Worm (Caenorhabditis elegans): Measurements from ENCODE around the gene C07C7.1.

C07C7.1 gene

DNA sequence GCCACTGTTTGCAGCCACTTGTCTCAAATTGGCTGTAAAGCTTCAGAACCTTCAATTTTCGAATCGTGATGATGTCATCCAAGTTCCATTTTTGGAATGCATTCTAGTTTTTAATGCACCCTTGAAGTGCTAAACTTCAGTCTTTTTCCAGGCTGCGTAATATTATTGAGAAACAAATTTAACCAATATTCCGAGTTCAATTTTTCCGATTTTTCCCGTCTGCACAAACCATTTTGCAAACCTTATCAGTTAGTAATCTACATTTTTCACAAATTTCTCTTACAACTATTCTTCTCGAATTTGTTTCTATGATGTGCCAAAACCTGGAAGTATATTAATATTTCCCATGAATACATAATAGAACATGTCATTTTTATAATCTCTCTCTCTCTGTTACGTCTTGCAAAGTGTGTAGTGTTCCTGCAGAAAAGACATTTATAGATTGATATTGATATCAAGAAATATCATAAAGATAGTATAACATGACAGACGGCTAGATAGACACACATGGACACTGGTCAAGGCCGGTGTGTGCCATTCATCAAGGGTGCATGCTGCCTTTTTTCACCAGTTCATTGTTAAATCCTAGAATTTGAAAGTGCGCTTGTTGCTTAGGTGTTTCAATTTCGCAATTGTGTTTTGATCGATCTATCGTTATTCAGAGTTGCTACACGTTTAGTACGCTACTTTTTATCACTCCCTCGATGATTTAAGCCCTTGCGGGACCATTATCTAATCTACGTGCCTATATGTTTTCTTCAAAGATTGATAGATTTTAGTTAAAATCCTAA is 14.7 kb downstream of the C07C7.1 start:
- no peak for TF ChIP-seq ref-1 (GFP tag; conservative IDR thresholded peaks at IDR 0.05)
- TF ChIP-seq flt-1 (GFP tag; IDR thresholded peaks at IDR 0.05): no peak

DNA sequence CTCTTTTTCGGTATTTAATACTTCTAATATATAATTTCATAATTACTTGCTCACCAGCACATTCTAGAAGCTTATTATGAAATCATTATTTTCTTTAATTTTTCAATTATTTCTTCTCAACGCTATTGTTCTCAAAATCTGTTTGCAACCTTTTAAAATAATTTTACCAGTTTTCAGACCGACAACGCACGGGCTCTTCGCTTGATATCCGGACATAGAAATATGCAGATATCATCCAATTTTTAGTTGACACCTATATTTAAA is 15.2 kb downstream of the C07C7.1 start, which contains the start of gene wnk-1:
wnk-1 (plus strand) TSS at position 165 of the 264 bp plus-strand sequence.
- TF ChIP-seq ztf-23 (GFP tag; IDR thresholded peaks at IDR 0.05) (no peak), ztf-29 (GFP tag; IDR thresholded peaks at IDR 0.05) (no peak), klf-2 (GFP tag; conservative IDR thresholded peaks at IDR 0.05) (no peak)

DNA sequence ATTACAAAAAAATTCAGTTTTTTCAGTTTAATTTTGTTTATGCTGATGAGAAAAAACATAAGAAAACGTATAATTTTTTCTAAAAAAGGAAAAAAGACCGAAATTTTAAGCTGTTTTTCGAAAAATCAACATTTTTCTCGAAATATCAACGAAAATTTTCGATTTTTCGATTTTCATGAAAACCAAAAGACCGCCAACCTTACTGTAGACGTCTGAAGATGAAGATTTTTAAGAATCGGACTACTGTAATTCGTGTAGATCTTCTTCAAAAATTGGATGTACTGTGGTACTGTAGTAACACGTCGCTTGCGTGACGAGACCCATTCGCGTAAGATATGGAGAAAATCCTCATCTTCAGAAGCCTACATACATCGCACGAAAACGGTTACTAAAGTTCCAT is 26.2 kb downstream of the C07C7.1 start:
- TF ChIP-seq flt-1 (GFP tag; IDR thresholded peaks at IDR 0.05): no peak
- no peak for TF ChIP-seq ztf-29 (GFP tag; IDR thresholded peaks at IDR 0.05)
- no peak for TF ChIP-seq ref-1 (GFP tag; conservative IDR thresholded peaks at IDR 0.05)
- no peak for TF ChIP-seq cog-1 (tag; optimal IDR thresholded peaks at IDR 0.05)
- no peak for TF ChIP-seq med-1 (GFP tag; optimal IDR thresholded peaks at IDR 0.05; ENCODE audit: insufficient read depth)
- TF ChIP-seq ztf-23 (GFP tag; IDR thresholded peaks at IDR 0.05): no peak
- no peak for TF ChIP-seq tab-1 (GFP tag; IDR thresholded peaks at IDR 0.05)
- no peak for TF ChIP-seq T22C8.4 (GFP tag; IDR thresholded peaks at IDR 0.05)
- no peak for TF ChIP-seq klf-2 (GFP tag; conservative IDR thresholded peaks at IDR 0.05)

DNA sequence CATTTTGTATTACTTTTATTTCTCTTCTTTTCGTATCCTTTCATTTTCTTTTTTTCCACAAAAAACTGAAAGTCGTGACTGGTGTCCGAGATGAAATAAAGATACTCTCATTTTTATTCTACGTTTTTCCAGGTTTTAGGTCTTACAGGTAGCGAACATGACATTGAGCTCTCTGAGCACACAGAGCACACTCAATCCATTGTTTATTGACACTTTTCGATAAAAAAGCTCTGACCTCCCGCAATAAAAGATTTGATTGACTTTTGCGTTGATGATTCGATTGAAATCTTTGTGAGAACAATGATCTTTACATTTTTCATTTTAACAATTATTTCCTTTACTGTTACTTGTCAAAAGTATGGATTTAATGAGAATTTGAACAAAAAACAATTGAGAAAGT is 27.5 kb downstream of the C07C7.1 start, which contains the start of gene C46C2.6:
C46C2.6 (plus strand) TSS at position 301 of the 400 bp plus-strand sequence.
- no peak for TF ChIP-seq T22C8.4 (GFP tag; IDR thresholded peaks at IDR 0.05)
- TF ChIP-seq tab-1 (GFP tag; IDR thresholded peaks at IDR 0.05): no peak
- no peak for TF ChIP-seq ztf-29 (GFP tag; IDR thresholded peaks at IDR 0.05)
- no peak for TF ChIP-seq klf-2 (GFP tag; conservative IDR thresholded peaks at IDR 0.05)
- TF ChIP-seq med-1 (GFP tag; optimal IDR thresholded peaks at IDR 0.05; ENCODE audit: insufficient read depth): no peak
- TF ChIP-seq cog-1 (tag; optimal IDR thresholded peaks at IDR 0.05): no peak
- no peak for TF ChIP-seq ztf-23 (GFP tag; IDR thresholded peaks at IDR 0.05)
- TF ChIP-seq flt-1 (GFP tag; IDR thresholded peaks at IDR 0.05): no peak

DNA sequence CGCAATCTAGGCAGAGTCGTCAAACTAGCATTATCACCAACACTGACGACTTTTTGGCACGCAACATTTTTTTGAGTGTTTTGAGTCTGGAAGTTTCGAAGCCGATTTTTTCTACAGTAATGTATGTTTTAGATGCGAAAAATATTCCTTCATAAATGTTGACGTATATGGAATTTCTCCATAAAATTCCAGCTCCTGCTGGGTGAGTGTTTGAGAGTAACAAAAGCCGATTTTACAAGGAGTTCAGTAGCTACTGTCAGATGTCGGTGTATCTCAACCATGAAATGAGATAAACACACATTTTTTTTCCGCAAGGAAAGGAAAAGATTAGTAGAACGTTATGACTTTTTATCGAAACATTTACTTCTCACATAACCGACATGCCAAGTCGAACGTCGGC is 30.2 kb downstream of the C07C7.1 start:
- TF ChIP-seq cog-1 (tag; optimal IDR thresholded peaks at IDR 0.05) (no peak), med-1 (GFP tag; optimal IDR thresholded peaks at IDR 0.05; ENCODE audit: insufficient read depth) (no peak), tab-1 (GFP tag; IDR thresholded peaks at IDR 0.05) (no peak), klf-2 (GFP tag; conservative IDR thresholded peaks at IDR 0.05) (no peak), flt-1 (GFP tag; IDR thresholded peaks at IDR 0.05) (no peak), ref-1 (GFP tag; conservative IDR thresholded peaks at IDR 0.05) (no peak)

DNA sequence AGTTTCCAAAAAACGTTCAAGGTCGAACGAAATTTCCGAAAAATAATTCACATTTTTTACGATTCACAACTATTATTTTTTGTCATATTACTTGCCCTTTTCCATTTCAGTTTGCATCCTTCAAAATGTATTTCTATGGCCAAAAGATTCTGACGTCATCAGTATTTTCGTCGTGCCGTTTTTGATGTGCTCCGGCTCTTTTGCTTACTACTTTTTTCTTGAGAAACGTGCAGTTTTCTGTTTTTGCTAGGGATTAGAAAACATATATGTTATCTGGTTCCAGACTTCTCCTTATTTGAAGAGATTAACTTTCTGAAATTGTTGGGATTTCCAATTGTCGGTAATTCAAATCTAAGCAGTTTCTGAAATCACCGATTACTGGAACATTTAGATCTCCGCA is 31.2 kb downstream of the C07C7.1 start:
- TF ChIP-seq med-1 (GFP tag; optimal IDR thresholded peaks at IDR 0.05; ENCODE audit: insufficient read depth) (no peak), klf-2 (GFP tag; conservative IDR thresholded peaks at IDR 0.05) (no peak), T22C8.4 (GFP tag; IDR thresholded peaks at IDR 0.05) (no peak), flt-1 (GFP tag; IDR thresholded peaks at IDR 0.05) (no peak), ref-1 (GFP tag; conservative IDR thresholded peaks at IDR 0.05) (no peak), ztf-23 (GFP tag; IDR thresholded peaks at IDR 0.05) (no peak), ztf-29 (GFP tag; IDR thresholded peaks at IDR 0.05) (no peak), tab-1 (GFP tag; IDR thresholded peaks at IDR 0.05) (no peak), cog-1 (tag; optimal IDR thresholded peaks at IDR 0.05) (no peak)

DNA sequence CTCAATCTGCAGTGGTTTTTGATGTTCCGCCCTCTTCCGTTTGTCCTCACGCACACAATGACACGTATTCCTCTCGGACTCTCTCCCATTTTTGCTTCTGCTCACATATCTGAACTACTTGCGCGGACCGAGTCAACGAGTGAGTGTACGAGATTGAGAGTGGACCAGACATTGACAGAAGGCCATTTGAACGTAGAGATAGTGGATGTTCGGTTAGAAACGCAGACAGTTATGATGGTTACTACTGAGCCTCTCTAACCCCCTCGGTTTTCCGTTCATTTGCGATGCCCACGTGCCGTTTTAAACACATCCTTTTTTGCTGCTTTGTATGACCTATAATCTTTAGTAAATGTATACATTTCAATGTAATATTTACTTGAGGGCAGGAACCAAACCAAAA is 31.8 kb downstream of the C07C7.1 start:
- TF ChIP-seq flt-1 (GFP tag; IDR thresholded peaks at IDR 0.05): 0 out of 2 replicates have a peak, but pooled peaks have one; percentile 11
- no peak for TF ChIP-seq T22C8.4 (GFP tag; IDR thresholded peaks at IDR 0.05)
- no peak for TF ChIP-seq cog-1 (tag; optimal IDR thresholded peaks at IDR 0.05)

DNA sequence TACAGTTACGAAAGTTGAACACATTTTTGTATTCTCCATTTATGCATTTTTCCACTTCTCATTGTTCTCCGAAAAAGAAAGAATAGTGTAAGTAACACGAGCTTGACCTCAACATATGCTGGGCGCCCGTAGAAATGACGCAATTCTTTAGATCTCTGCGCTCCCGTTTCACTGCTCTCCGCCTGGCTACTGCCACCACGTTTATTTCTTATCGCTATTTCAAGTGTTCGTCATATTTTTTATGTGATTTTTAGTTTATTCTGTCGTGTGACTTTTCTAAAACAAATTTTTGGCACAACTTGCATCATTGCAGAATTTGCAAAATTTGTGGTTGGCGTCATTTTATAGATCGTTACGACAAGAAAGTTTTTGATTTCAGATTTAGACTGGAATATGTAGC is 32.3 kb downstream of the C07C7.1 start:
- TF ChIP-seq tab-1 (GFP tag; IDR thresholded peaks at IDR 0.05) (no peak), cog-1 (tag; optimal IDR thresholded peaks at IDR 0.05) (no peak), med-1 (GFP tag; optimal IDR thresholded peaks at IDR 0.05; ENCODE audit: insufficient read depth) (no peak), ztf-23 (GFP tag; IDR thresholded peaks at IDR 0.05) (no peak), T22C8.4 (GFP tag; IDR thresholded peaks at IDR 0.05) (no peak), ref-1 (GFP tag; conservative IDR thresholded peaks at IDR 0.05) (no peak), ztf-29 (GFP tag; IDR thresholded peaks at IDR 0.05) (no peak), klf-2 (GFP tag; conservative IDR thresholded peaks at IDR 0.05) (no peak), flt-1 (GFP tag; IDR thresholded peaks at IDR 0.05) (no peak)

DNA sequence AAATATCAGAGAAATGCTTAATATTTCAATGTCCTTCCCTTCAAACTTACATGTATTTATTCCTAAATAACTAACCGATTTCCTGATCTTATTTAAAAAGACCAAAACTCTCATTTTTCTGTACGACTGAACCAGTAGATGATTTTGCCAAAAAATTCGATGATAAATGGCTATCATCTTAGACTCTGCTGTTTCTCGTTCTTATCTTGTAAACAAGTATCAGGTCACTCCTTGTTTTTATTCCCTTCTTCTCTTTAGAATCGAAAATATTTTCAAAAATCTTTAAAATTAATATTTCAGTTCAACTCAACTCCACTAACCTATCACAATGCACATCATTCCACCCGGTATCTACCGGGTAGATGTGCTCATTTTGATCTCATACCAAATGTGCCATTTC is 32.8 kb downstream of the C07C7.1 start, which contains the start of gene C46C2.2:
C46C2.2 (plus strand) TSS at position 301 of the 400 bp plus-strand sequence.
- TF ChIP-seq med-1 (GFP tag; optimal IDR thresholded peaks at IDR 0.05; ENCODE audit: insufficient read depth): no peak
- no peak for TF ChIP-seq ref-1 (GFP tag; conservative IDR thresholded peaks at IDR 0.05)
- TF ChIP-seq flt-1 (GFP tag; IDR thresholded peaks at IDR 0.05): no peak

DNA sequence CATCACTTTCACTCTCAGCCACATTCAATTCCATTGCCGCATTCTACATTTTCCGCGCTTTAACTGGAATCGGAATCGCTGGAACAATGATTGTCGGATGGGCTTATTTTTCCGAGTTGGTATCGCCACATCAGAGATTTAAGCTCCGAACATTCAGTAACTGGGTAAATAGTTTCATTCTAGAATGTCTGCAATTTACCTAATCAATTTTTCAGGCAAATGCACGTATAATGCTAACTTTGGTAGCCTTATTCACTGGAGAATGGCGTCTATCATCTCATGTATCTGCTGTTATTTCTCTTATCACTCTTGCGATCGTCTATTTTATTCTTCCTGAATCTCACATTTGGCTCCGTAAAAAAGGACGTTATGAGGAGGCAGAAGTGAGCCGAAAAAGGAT is 33.8 kb downstream of the C07C7.1 start:
- TF ChIP-seq klf-2 (GFP tag; conservative IDR thresholded peaks at IDR 0.05) (no peak), cog-1 (tag; optimal IDR thresholded peaks at IDR 0.05) (no peak), ztf-23 (GFP tag; IDR thresholded peaks at IDR 0.05) (no peak), flt-1 (GFP tag; IDR thresholded peaks at IDR 0.05) (no peak), med-1 (GFP tag; optimal IDR thresholded peaks at IDR 0.05; ENCODE audit: insufficient read depth) (no peak)

DNA sequence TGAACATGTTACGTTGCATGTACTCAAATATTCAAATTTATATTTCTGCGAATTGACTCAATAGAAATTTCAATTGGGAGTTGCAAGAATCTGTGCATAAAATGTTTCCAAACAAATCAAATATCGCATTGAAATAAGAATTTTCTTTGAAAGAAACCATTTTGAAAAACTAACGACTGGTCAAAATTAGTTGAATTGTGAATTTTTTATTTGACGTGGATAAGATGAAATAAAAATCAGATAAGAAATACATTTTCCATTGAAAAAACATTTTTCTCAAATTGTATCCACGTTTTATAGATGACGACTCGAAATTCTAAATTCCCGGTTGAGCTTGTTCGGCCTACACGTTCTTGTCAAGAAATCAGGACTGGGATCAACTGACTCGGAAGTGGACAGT is 40.2 kb downstream of the C07C7.1 start, which contains the start of gene C46C2.3:
C46C2.3 (plus strand) TSS at position 301 of the 400 bp plus-strand sequence.
- TF ChIP-seq flt-1 (GFP tag; IDR thresholded peaks at IDR 0.05) (no peak), T22C8.4 (GFP tag; IDR thresholded peaks at IDR 0.05) (no peak), ref-1 (GFP tag; conservative IDR thresholded peaks at IDR 0.05) (no peak), ztf-23 (GFP tag; IDR thresholded peaks at IDR 0.05) (no peak)

Measured in whole organism, midembryonic.